Worm (Caenorhabditis elegans) whole organism, young adult: Measurements from ENCODE around the gene F10G2.1.
A peak's percentile ranks its signal among the peaks of the same experiment; 100 is the strongest.

Experiments
- B0336.3 ChIP-seq: fragments of 200-800 bp; sonication (Bioruptor generic); IDR thresholded peaks from 2 replicates; pipeline ENCODE4 v1.3.6; 2022; ENCODE audit warnings: missing genetic modification characterization, missing compliant biosample characterization
- C06A6.2 ChIP-seq: fragments of 200-800 bp; sonication (Bioruptor generic); conservative IDR thresholded peaks from 2 replicates; pipeline ENCODE4 v1.3.6; 2022; ENCODE audit warnings: missing genetic modification characterization, missing compliant biosample characterization
- C17E4.6 ChIP-seq: fragments of 200-800 bp; sonication (Bioruptor generic); IDR thresholded peaks from 2 replicates; pipeline ENCODE4 v1.3.6; 2022; ENCODE audit warnings: missing genetic modification reagents, missing genetic modification characterization, missing compliant biosample characterization
- F52B5.7 ChIP-seq: sonication (generic microtip); optimal IDR thresholded peaks from 2 replicates; lab custom pipeline; 2016; ENCODE audit warnings: mild to moderate bottlenecking, missing genetic modification characterization, missing compliant biosample characterization
- F55B11.4 ChIP-seq: sonication (generic microtip); optimal IDR thresholded peaks from 2 replicates; lab custom pipeline; 2016; ENCODE audit warnings: missing compliant biosample characterization, missing genetic modification characterization, borderline replicate concordance; ENCODE audit not compliant: insufficient read depth
- K11D2.4 ChIP-seq: fragments of 200-800 bp; sonication (Bioruptor generic); IDR thresholded peaks from 2 replicates; pipeline ENCODE4 v1.3.6; 2022; ENCODE audit warnings: missing genetic modification reagents, missing genetic modification characterization, missing compliant biosample characterization
- K12H6.12 ChIP-seq: fragments of 200-800 bp; sonication (Bioruptor generic); optimal IDR thresholded peaks from 2 replicates; lab custom pipeline; 2018; ENCODE audit warnings: mild to moderate bottlenecking, missing genetic modification characterization, missing compliant biosample characterization
- aptf-2 ChIP-seq: fragments of 200-800 bp; sonication (Bioruptor generic); conservative IDR thresholded peaks from 2 replicates; pipeline ENCODE4 v1.3.6; 2022; ENCODE audit warnings: missing genetic modification reagents, missing genetic modification characterization, missing compliant biosample characterization
- attf-3 ChIP-seq: fragments of 200-800 bp; sonication (Bioruptor generic); conservative IDR thresholded peaks from 2 replicates; pipeline ENCODE4 v1.3.6; 2022; ENCODE audit warnings: missing genetic modification reagents, missing genetic modification characterization, missing compliant biosample characterization
- attf-5 ChIP-seq: fragments of 200-800 bp; sonication (Bioruptor generic); optimal IDR thresholded peaks from 2 replicates; lab custom pipeline; 2018; ENCODE audit warnings: mild to moderate bottlenecking, missing genetic modification characterization, missing compliant biosample characterization
- ccch-3 ChIP-seq: fragments of 200-800 bp; sonication (Bioruptor generic); optimal IDR thresholded peaks from 2 replicates; lab custom pipeline; 2018; ENCODE audit warnings: mild to moderate bottlenecking, missing genetic modification characterization, missing compliant biosample characterization
- cebp-1 ChIP-seq, 2 experiments: fragments of 200-800 bp in 1 of 2; sonication (Bioruptor generic) in 1 of 2; sonication (generic microtip) in 1 of 2; IDR thresholded peaks in 1 of 2; optimal IDR thresholded peaks in 1 of 2; 2 replicates each; pipeline versions ENCODE4 v1.3.6 to Lab custom; 2017 to 2022; ENCODE audit warnings: missing compliant biosample characterization in 2 of 2, missing genetic modification characterization in 2 of 2, mild to moderate bottlenecking in 1 of 2, missing genetic modification reagents in 1 of 2, moderate library complexity in 1 of 2
- ceh-27 ChIP-seq: fragments of 200-800 bp; sonication (Bioruptor generic); optimal IDR thresholded peaks from 2 replicates; lab custom pipeline; 2018; ENCODE audit warnings: mild to moderate bottlenecking, missing genetic modification characterization, moderate library complexity, missing compliant biosample characterization
- ceh-40 ChIP-seq: fragments of 200-800 bp; sonication (Bioruptor generic); IDR thresholded peaks from 2 replicates; pipeline ENCODE4 v1.3.6; 2022; ENCODE audit warnings: missing genetic modification characterization, missing compliant biosample characterization
- ceh-58 ChIP-seq: fragments of 200-800 bp; sonication (Bioruptor generic); IDR thresholded peaks from 2 replicates; pipeline ENCODE4 v1.3.6; 2022; ENCODE audit warnings: missing genetic modification characterization, missing compliant biosample characterization
- ceh-91 ChIP-seq: fragments of 200-800 bp; sonication (Bioruptor generic); IDR thresholded peaks from 2 replicates; pipeline ENCODE4 v1.3.6; 2022; ENCODE audit warnings: missing genetic modification reagents, missing genetic modification characterization, missing compliant biosample characterization
- chd-7 ChIP-seq: sonication (generic microtip); optimal IDR thresholded peaks from 2 replicates; lab custom pipeline; 2016; ENCODE audit warnings: mild to moderate bottlenecking, missing genetic modification characterization, moderate library complexity, missing compliant biosample characterization
- dpff-1 ChIP-seq: sonication (generic microtip); optimal IDR thresholded peaks from 2 replicates; lab custom pipeline; 2017; ENCODE audit warnings: mild to moderate bottlenecking, missing genetic modification characterization, missing compliant biosample characterization
- egl-18 ChIP-seq: fragments of 200-800 bp; sonication (Bioruptor generic); IDR thresholded peaks from 2 replicates; pipeline ENCODE4 v1.3.6; 2022; ENCODE audit warnings: missing genetic modification reagents, missing genetic modification characterization, missing compliant biosample characterization
- ets-4 ChIP-seq: fragments of 200-800 bp; sonication (Bioruptor generic); optimal IDR thresholded peaks from 2 replicates; lab custom pipeline; 2018; ENCODE audit warnings: mild to moderate bottlenecking, missing genetic modification characterization, missing compliant biosample characterization
- hlh-26 ChIP-seq: fragments of 200-800 bp; sonication (Bioruptor generic); conservative IDR thresholded peaks from 2 replicates; pipeline ENCODE4 v1.3.6; 2022; ENCODE audit warnings: missing genetic modification reagents, missing genetic modification characterization, missing compliant biosample characterization
- hmg-20 ChIP-seq: fragments of 200-800 bp; sonication (Bioruptor generic); IDR thresholded peaks from 2 replicates; pipeline ENCODE4 v1.3.6; 2022; ENCODE audit warnings: missing genetic modification reagents, missing genetic modification characterization, missing compliant biosample characterization
- lin-26 ChIP-seq: fragments of 200-800 bp; sonication (Bioruptor generic); IDR thresholded peaks from 2 replicates; pipeline ENCODE4 v1.3.6; 2022; ENCODE audit warnings: missing genetic modification reagents, missing genetic modification characterization, missing compliant biosample characterization
- mel-28 ChIP-seq: sonication (generic microtip); optimal IDR thresholded peaks from 2 replicates; lab custom pipeline; 2016; ENCODE audit warnings: borderline replicate concordance, mild to moderate bottlenecking, missing genetic modification characterization, missing compliant biosample characterization
- mxl-1 ChIP-seq: sonication (generic microtip); optimal IDR thresholded peaks from 2 replicates; lab custom pipeline; 2016; ENCODE audit warnings: missing genetic modification characterization, missing compliant biosample characterization
- nhr-179 ChIP-seq: sonication (generic microtip); optimal IDR thresholded peaks from 2 replicates; lab custom pipeline; 2016; ENCODE audit warnings: mild to moderate bottlenecking, missing genetic modification characterization, missing compliant biosample characterization
- nhr-80 ChIP-seq: sonication (generic microtip); optimal IDR thresholded peaks from 2 replicates; lab custom pipeline; 2016; ENCODE audit warnings: missing genetic modification characterization, missing compliant biosample characterization
- pbrm-1 ChIP-seq: fragments of 200-800 bp; sonication (Bioruptor generic); IDR thresholded peaks from 2 replicates; pipeline ENCODE4 v1.3.6; 2022; ENCODE audit warnings: missing genetic modification reagents, missing genetic modification characterization, missing compliant biosample characterization
- pha-4 ChIP-seq: fragments of 150-350 bp; sonication (generic microtip); optimal IDR thresholded peaks from 2 replicates; lab custom pipeline; 2014; ENCODE audit warnings: missing biosample characterization, missing genetic modification reagents, missing genetic modification characterization
- rcor-1 ChIP-seq: fragments of 200-800 bp; sonication (Bioruptor generic); IDR thresholded peaks from 2 replicates; pipeline ENCODE4 v1.3.6; 2022; ENCODE audit warnings: missing genetic modification reagents, missing genetic modification characterization, missing compliant biosample characterization
- repo-1 ChIP-seq: sonication (generic microtip); optimal IDR thresholded peaks from 2 replicates; lab custom pipeline; 2017; ENCODE audit warnings: mild to moderate bottlenecking, missing genetic modification characterization, missing compliant biosample characterization
- sdz-38 ChIP-seq: sonication (generic microtip); optimal IDR thresholded peaks from 2 replicates; lab custom pipeline; 2016; ENCODE audit warnings: missing genotype, missing genetic modification characterization, missing compliant biosample characterization
- snpc-4 ChIP-seq, 5 experiments: fragments of 150-350 bp in 1 of 5; sonication (generic microtip) in 4 of 5; optimal IDR thresholded peaks; 2 replicates each; lab custom pipeline; 2014 to 2018; ENCODE audit warnings: missing genetic modification characterization in 5 of 5, missing biosample characterization in 3 of 5, antibody characterized with exemption in 2 of 5, mild to moderate bottlenecking in 2 of 5, missing compliant biosample characterization in 2 of 5, missing genotype in 2 of 5, moderate library complexity in 2 of 5, missing genetic modification reagents in 1 of 5
- tlf-1 ChIP-seq: fragments of 200-800 bp; sonication (Bioruptor generic); optimal IDR thresholded peaks from 2 replicates; lab custom pipeline; 2018; ENCODE audit warnings: mild to moderate bottlenecking, missing genetic modification characterization, missing compliant biosample characterization
- unc-130 ChIP-seq: sonication (generic microtip); optimal IDR thresholded peaks from 2 replicates; lab custom pipeline; 2016; ENCODE audit warnings: missing genetic modification reagents, missing genetic modification characterization, missing compliant biosample characterization
- xnd-1 ChIP-seq: sonication (generic microtip); optimal IDR thresholded peaks from 2 replicates; lab custom pipeline; 2016; ENCODE audit warnings: missing genotype, missing genetic modification reagents, missing genetic modification characterization, missing compliant biosample characterization
- ztf-18 ChIP-seq: sonication (generic microtip); optimal IDR thresholded peaks from 2 replicates; lab custom pipeline; 2016; ENCODE audit warnings: missing genotype, mild to moderate bottlenecking, missing genetic modification characterization, missing compliant biosample characterization
- ztf-22 ChIP-seq: fragments of 200-800 bp; sonication (Bioruptor generic); optimal IDR thresholded peaks from 2 replicates; lab custom pipeline; 2018; ENCODE audit warnings: mild to moderate bottlenecking, missing genetic modification characterization, moderate library complexity, missing compliant biosample characterization
- ztf-26 ChIP-seq: sonication (generic microtip); optimal IDR thresholded peaks from 2 replicates; lab custom pipeline; 2017; ENCODE audit warnings: missing genetic modification characterization, missing compliant biosample characterization
- ztf-28 ChIP-seq: fragments of 200-800 bp; sonication (Bioruptor generic); IDR thresholded peaks from 2 replicates; pipeline ENCODE4 v1.3.6; 2022; ENCODE audit warnings: missing genetic modification reagents, missing genetic modification characterization, missing compliant biosample characterization
- ztf-6 ChIP-seq: fragments of 200-800 bp; sonication (Bioruptor generic); IDR thresholded peaks from 2 replicates; pipeline ENCODE4 v1.3.6; 2022; ENCODE audit warnings: missing genetic modification reagents, missing genetic modification characterization, missing compliant biosample characterization

The F10G2.1 gene

DNA sequence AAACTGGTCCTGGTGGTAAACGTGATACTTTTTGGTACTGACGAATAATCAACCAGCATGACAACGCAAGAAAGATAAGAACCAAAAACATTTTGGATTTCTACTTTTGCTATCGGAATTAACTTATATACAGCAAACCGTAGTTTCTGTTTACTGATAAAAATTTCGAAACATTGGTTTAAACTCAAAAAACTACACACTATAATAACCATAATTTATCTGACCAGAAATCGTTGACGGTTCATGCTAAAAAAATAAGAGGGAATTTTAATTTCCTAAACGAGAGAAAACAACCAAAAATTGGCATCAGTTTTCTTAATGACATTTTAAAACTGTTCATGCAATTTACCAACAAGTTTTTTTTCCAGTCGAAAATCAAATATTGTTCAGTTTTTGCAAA lies 29.3 kb downstream of the F10G2.1 start, which contains the start of gene cyp-35A1:
Gene cyp-35A1 (minus strand): TSS at position 101 of the 400 bp plus-strand sequence.
- TF ChIP-seq chd-7 (no peak), F55B11.4 (tag; lab: Kevin White, UChicago) (no peak), ceh-40 (no peak), ccch-3 (GFP tag; lab: Kevin White, UChicago) (no peak), cebp-1 (GFP tag; IDR thresholded peaks at IDR 0.05; lab: Robert Waterston, UW) (no peak), cebp-1 (tag; optimal IDR thresholded peaks at IDR 0.05; lab: Kevin White, UChicago) (no peak), ceh-58 (GFP tag; lab: Robert Waterston, UW) (no peak), ceh-27 (GFP tag; lab: Kevin White, UChicago) (no peak), pbrm-1 (no peak), hmg-20 (no peak)

DNA sequence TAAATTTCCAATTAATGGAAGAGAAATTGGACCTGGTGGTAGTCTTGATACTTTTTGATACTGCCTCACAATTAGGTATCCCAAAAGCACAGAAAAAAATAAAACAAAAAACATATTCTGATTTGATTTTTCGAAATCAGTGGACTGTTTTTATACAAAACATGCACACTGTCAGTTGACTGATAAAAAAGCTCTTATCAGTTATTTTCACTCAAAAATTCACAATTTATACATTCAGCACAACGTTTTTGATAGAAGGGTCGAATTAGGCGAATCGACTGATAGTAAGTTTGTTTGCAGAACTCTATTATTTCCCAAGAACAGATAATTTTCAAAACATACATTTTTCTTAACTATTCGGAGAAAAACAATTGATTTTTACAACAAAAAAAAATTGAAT lies 31.7 kb downstream of the F10G2.1 start, which contains the start of gene cyp-35A2:
Gene cyp-35A2 (minus strand): TSS at position 124 of the 400 bp plus-strand sequence.
- TF ChIP-seq egl-18 = no peak
- TF ChIP-seq nhr-80 = peak; percentile 59

DNA sequence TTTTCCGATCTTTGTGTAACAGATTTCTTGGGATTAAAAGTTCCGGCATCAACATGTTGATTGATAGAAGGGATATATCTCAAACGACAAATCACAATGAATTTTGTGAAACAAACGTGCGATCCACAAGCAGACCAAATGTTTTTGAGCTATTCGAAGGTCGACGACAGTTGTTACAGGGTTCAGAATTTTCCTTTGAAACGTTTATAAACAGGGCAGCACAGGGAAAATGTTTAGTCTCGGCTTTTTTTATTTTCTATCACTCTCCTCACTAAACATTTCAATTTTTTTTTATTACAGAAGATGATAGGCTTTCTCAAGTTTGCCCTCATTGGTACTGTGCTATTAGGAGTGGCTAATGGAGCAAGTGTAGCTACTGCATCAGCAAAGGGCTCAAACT lies 32.6 kb downstream of the F10G2.1 start, which contains the start of gene exc-13:
Gene exc-13 (plus strand): TSS at position 301 of the 400 bp plus-strand sequence.
- TF ChIP-seq ztf-26 (tag; lab: Kevin White, UChicago) = no peak
- no peak for TF ChIP-seq attf-3 (GFP tag; lab: Robert Waterston, UW)
- TF ChIP-seq C17E4.6 (GFP tag; lab: Robert Waterston, UW) = no peak
- no peak for TF ChIP-seq K12H6.12 (tag; lab: Kevin White, UChicago)
- TF ChIP-seq unc-130 = no peak
- TF ChIP-seq hlh-26 = no peak
- TF ChIP-seq K11D2.4 (GFP tag; lab: Robert Waterston, UW) = no peak
- TF ChIP-seq snpc-4 (GFP tag; optimal IDR thresholded peaks at IDR 0.05; lab: Kevin White, UChicago) = no peak
- no peak for TF ChIP-seq snpc-4 (tag; optimal IDR thresholded peaks at IDR 0.05; lab: Kevin White, UChicago)
- no peak for TF ChIP-seq dpff-1 (tag; lab: Kevin White, UChicago)

DNA sequence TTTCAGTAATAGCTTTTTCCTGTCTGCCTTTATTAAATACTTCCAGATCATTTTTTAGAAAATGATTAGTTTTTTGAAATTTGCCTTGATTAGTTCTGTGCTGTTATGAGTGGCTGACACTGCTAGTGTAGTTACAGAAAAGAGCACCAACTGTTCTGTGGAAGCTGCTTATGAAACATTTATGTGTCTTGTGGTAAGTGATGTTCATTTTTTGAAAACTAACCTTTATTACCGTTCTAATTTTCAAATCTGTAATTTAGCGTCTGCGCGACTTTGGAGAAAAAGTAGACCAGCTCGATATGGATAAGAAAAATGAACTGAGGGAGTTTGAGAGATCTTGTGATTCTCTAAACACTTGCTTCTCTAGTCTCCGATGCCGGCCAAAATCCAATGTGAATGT lies 37.2 kb downstream of the F10G2.1 start, which contains the start of gene srj-14:
Gene srj-14 (plus strand): TSS at position 131 of the 400 bp plus-strand sequence.
- no peak for TF ChIP-seq rcor-1
- no peak for TF ChIP-seq ceh-91 (GFP tag; lab: Robert Waterston, UW)
- no peak for TF ChIP-seq ztf-18 (tag; lab: Kevin White, UChicago)

DNA sequence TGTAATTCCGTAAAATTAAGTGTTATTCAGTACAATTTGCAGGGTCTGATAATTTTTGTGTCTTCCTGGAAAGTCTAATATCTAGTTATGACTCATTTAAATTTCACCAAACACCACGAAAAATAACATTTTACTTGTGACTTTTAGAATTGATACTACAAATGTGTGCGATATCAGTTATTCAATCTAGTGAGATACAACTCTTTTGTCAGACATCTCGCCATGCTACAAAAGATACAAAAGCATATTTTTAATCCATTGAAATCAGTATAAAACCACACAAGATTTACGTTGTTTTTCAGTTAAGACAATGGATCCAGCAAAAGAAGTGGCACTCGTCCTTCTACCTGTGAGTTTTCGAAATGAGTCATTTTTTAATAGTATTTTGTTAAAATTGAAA lies 41.7 kb downstream of the F10G2.1 start, which contains the start of gene srx-56:
Gene srx-56 (plus strand): TSS at position 301 of the 400 bp plus-strand sequence.
- TF ChIP-seq sdz-38 = no peak
- TF ChIP-seq ztf-28 (GFP tag; lab: Robert Waterston, UW) = no peak
- TF ChIP-seq C06A6.2 (GFP tag; lab: Robert Waterston, UW) = no peak
- no peak for TF ChIP-seq lin-26 (GFP tag; lab: Robert Waterston, UW)
- no peak for TF ChIP-seq chd-7
- no peak for TF ChIP-seq unc-130
- no peak for TF ChIP-seq aptf-2 (GFP tag; lab: Robert Waterston, UW)
- no peak for TF ChIP-seq repo-1

DNA sequence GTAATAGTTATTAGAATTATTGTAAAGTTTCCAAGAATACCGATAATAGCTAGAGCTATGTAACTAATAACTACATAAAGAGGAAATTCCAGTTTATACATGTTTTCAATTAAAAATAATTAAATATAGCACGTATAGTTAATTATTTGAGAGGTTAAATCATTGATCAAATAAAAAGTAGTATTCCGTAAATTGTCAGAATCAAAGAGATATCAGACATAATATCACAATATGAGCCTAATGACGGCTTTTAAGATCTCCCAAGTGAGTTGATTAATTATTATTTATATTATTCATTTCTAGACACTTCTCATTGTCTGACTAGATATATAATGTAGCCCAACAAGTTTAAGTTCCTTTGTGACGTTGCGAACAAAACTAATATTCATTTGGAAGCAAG lies 47.0 kb downstream of the F10G2.1 start, which contains the start of gene srsx-24:
Gene srsx-24 (minus strand): TSS at position 101 of the 400 bp plus-strand sequence.
- TF ChIP-seq mel-28 (tag; lab: Kevin White, UChicago) (no peak), nhr-179 (tag; lab: Kevin White, UChicago) (no peak), cebp-1 (GFP tag; IDR thresholded peaks at IDR 0.05; lab: Robert Waterston, UW) (no peak), cebp-1 (tag; optimal IDR thresholded peaks at IDR 0.05; lab: Kevin White, UChicago) (no peak), F52B5.7 (tag; lab: Kevin White, UChicago) (no peak), B0336.3 (GFP tag; lab: Robert Waterston, UW) (no peak), ccch-3 (GFP tag; lab: Kevin White, UChicago) (no peak), ceh-27 (GFP tag; lab: Kevin White, UChicago) (no peak), tlf-1 (GFP tag; lab: Kevin White, UChicago) (no peak), ets-4 (GFP tag; lab: Kevin White, UChicago) (no peak), ztf-22 (GFP tag; lab: Kevin White, UChicago) (no peak), xnd-1 (no peak), ztf-6 (no peak), pha-4 (tag; lab: Kevin White, UChicago) (no peak), mxl-1 (tag; lab: Kevin White, UChicago) (no peak), attf-5 (GFP tag; lab: Kevin White, UChicago) (no peak)
